Fruit fly (Drosophila melanogaster): ENCODE measurements around the gene CG11594.

CG11594 gene

dm6 chr3L:4049082-4049481 lies 23.3 kb upstream of the CG11594 start (continued):
- TF ChIP-seq CG33213 (GFP tag; optimal IDR thresholded peaks at IDR 0.05) (no peak), trem (tag; optimal IDR thresholded peaks at IDR 0.05) (no peak), maf-S (GFP tag; optimal IDR thresholded peaks at IDR 0.05) (no peak), CG18262 (tag; optimal IDR thresholded peaks at IDR 0.05) (peak; percentile 30), CG11695 (GFP tag; IDR thresholded peaks at IDR 0.05) (no peak; the same call in 2 of the 3 replicates), hkb (optimal IDR thresholded peaks at IDR 0.05) (no peak), hkb (GFP tag; IDR thresholded peaks at IDR 0.05) (peak; percentile 38; the same call in 1 of the 2 replicates), nmo (GFP tag; optimal IDR thresholded peaks at IDR 0.05) (peak; percentile 24), CG11560 (tag; IDR thresholded peaks at IDR 0.05) (no peak), exex (tag; optimal IDR thresholded peaks at IDR 0.05) (no peak), seq (GFP tag; IDR thresholded peaks at IDR 0.05) (no peak), CG10979 (tag; optimal IDR thresholded peaks at IDR 0.05) (peak; percentile 15), grn (GFP tag; optimal IDR thresholded peaks at IDR 0.05) (no peak), CG8281 (tag; optimal IDR thresholded peaks at IDR 0.05) (no peak), CG13424 (tag; optimal IDR thresholded peaks at IDR 0.05) (peak; percentile 11), CG14441 (GFP tag; IDR thresholded peaks at IDR 0.05) (no peak), Dad (GFP tag; optimal IDR thresholded peaks at IDR 0.05) (no peak), Hey (tag; optimal IDR thresholded peaks at IDR 0.05) (no peak), CG30403 (GFP tag; optimal IDR thresholded peaks at IDR 0.05) (peak; percentile 11), CG15269 (tag; optimal IDR thresholded peaks at IDR 0.05) (peak; percentile 46), CG16815 (GFP tag; optimal IDR thresholded peaks at IDR 0.05) (no peak), Myb (GFP tag; optimal IDR thresholded peaks at IDR 0.05) (no peak), gt (GFP tag; IDR thresholded peaks at IDR 0.05) (no peak), Optix (GFP tag; IDR thresholded peaks at IDR 0.05) (no peak), ssp (GFP tag; IDR thresholded peaks at IDR 0.05) (no peak), Dip2 (GFP tag; IDR thresholded peaks at IDR 0.05) (no peak), org-1 (GFP tag; optimal IDR thresholded peaks at IDR 0.05) (no peak), Fer1 (GFP tag; optimal IDR thresholded peaks at IDR 0.05) (no peak), pnt (GFP tag; optimal IDR thresholded peaks at IDR 0.05) (no peak), CG8089 (GFP tag; optimal IDR thresholded peaks at IDR 0.05) (no peak), otp (GFP tag; IDR thresholded peaks at IDR 0.05) (no peak), peb (GFP tag; IDR thresholded peaks at IDR 0.05) (no peak), fd3F (GFP tag; optimal IDR thresholded peaks at IDR 0.05) (no peak), chn (GFP tag; optimal IDR thresholded peaks at IDR 0.05) (no peak), CG10565 (GFP tag; optimal IDR thresholded peaks at IDR 0.05) (no peak), CG32772 (GFP tag; IDR thresholded peaks at IDR 0.05) (no peak), ERR (GFP tag; optimal IDR thresholded peaks at IDR 0.05) (no peak), Dek (tag; optimal IDR thresholded peaks at IDR 0.05) (no peak), CG3995 (GFP tag; optimal IDR thresholded peaks at IDR 0.05) (no peak), gem (tag; optimal IDR thresholded peaks at IDR 0.05) (peak; percentile 44), CG17912 (GFP tag; optimal IDR thresholded peaks at IDR 0.05) (no peak), CG2678 (tag; optimal IDR thresholded peaks at IDR 0.05) (peak; percentile 36), CG15601 (tag; optimal IDR thresholded peaks at IDR 0.05) (no peak), CG12391 (tag; optimal IDR thresholded peaks at IDR 0.05) (peak; percentile 13), Blimp-1 (GFP tag; optimal IDR thresholded peaks at IDR 0.05) (peak; percentile 14), CG42726 (GFP tag; IDR thresholded peaks at IDR 0.05; ENCODE audit: partially characterized antibody) (no peak), CkIIα-i1 (GFP tag; IDR thresholded peaks at IDR 0.05) (no peak), Xbp1 (GFP tag; optimal IDR thresholded peaks at IDR 0.05) (peak; percentile 6), CG7963 (GFP tag; IDR thresholded peaks at IDR 0.05; ENCODE audit: partially characterized antibody) (no peak), CG16813 (GFP tag; IDR thresholded peaks at IDR 0.05; ENCODE audit: partially characterized antibody) (no peak), sim (GFP tag; IDR thresholded peaks at IDR 0.05) (no peak), sob (GFP tag; IDR thresholded peaks at IDR 0.05) (no peak)

All from whole organism, embryonic.